Fruit fly (Drosophila melanogaster) whole organism, wandering third instar larva: ENCODE results near the gene CG16959.
A peak's percentile ranks its signal among the peaks of the same experiment; 100 is the strongest.

ENCODE experiments used
- Abd-B ChIP-seq: fragments of >200 bp; optimal IDR thresholded peaks from 2 replicates; lab custom pipeline; 2017; ENCODE audit warnings: missing biosample characterization, missing genetic modification characterization
- CG32264 ChIP-seq: fragments of 200-800 bp; sonication (Bioruptor generic); optimal IDR thresholded peaks from 2 replicates; lab custom pipeline; 2016; ENCODE audit warnings: missing biosample characterization, missing genetic modification characterization
- CG9705 ChIP-seq: fragments of 200-800 bp; sonication (Bioruptor generic); optimal IDR thresholded peaks from 2 replicates; lab custom pipeline; 2018; ENCODE audit warnings: missing biosample characterization, mild to moderate bottlenecking, missing genetic modification characterization
- CrebA ChIP-seq: fragments of 200-800 bp; sonication (Bioruptor generic); optimal IDR thresholded peaks from 2 replicates; lab custom pipeline; 2016; ENCODE audit warnings: missing biosample characterization, mild to moderate bottlenecking, missing genetic modification characterization, borderline replicate concordance
- Dfd ChIP-seq: fragments of >200 bp; optimal IDR thresholded peaks from 2 replicates; lab custom pipeline; 2017; ENCODE audit warnings: missing biosample characterization, missing genetic modification characterization
- Dif ChIP-seq: fragments of 200-275, 200-300 bp; sonication (Bioruptor generic); optimal IDR thresholded peaks from 2 replicates; lab custom pipeline; 2018; ENCODE audit warnings: missing biosample characterization, missing genetic modification characterization; ENCODE audit not compliant: partially characterized antibody
- GATAd ChIP-seq: sonication (Bioruptor generic); optimal IDR thresholded peaks from 2 replicates; lab custom pipeline; 2016; ENCODE audit warnings: missing biosample characterization, missing genetic modification characterization
- HLH106 ChIP-seq: fragments of 200-800 bp; optimal IDR thresholded peaks from 3 replicates; lab custom pipeline; 2019; ENCODE audit warnings: missing biosample characterization, mild to moderate bottlenecking, missing genetic modification characterization, moderate library complexity
- Hnf4 ChIP-seq: fragments of 200-800 bp; sonication (Bioruptor generic); optimal IDR thresholded peaks from 2 replicates; lab custom pipeline; 2016; ENCODE audit warnings: missing biosample characterization, mild to moderate bottlenecking, missing genetic modification characterization
- Hr78 ChIP-seq: fragments of >200 bp; optimal IDR thresholded peaks from 2 replicates; lab custom pipeline; 2017; ENCODE audit warnings: missing biosample characterization, missing genetic modification characterization
- Hr83 ChIP-seq: fragments of 200-300 bp; sonication (Bioruptor generic); optimal IDR thresholded peaks from 2 replicates; lab custom pipeline; 2016; ENCODE audit warnings: missing biosample characterization, mild to moderate bottlenecking, missing genetic modification characterization, moderate library complexity; ENCODE audit not compliant: poor library complexity, severe bottlenecking
- Jra ChIP-seq: sonication (Bioruptor generic); optimal IDR thresholded peaks from 2 replicates; lab custom pipeline; 2016; ENCODE audit warnings: missing biosample characterization, missing genetic modification characterization
- Mio ChIP-seq: sonication (Bioruptor generic); optimal IDR thresholded peaks from 2 replicates; lab custom pipeline; 2016; ENCODE audit warnings: missing biosample characterization, missing genetic modification characterization
- Myc ChIP-seq: fragments of >200 bp; optimal IDR thresholded peaks from 2 replicates; lab custom pipeline; 2017
- N ChIP-seq: fragments of >200 bp; optimal IDR thresholded peaks from 2 replicates; lab custom pipeline; 2018; ENCODE audit warnings: missing biosample characterization, missing external identifiers, missing genetic modification characterization
- OdsH ChIP-seq: fragments of 200-800 bp; sonication (Bioruptor generic); optimal IDR thresholded peaks from 2 replicates; lab custom pipeline; 2016; ENCODE audit warnings: missing biosample characterization, mild to moderate bottlenecking, missing genetic modification characterization
- Rel ChIP-seq, 2 experiments: fragments of 200-800 bp; sonication (Bioruptor generic) in 1 of 2; optimal IDR thresholded peaks; 2 replicates in 1 of 2; 3 replicates in 1 of 2; lab custom pipeline; 2016 to 2019; ENCODE audit warnings: mild to moderate bottlenecking in 2 of 2, missing biosample characterization in 2 of 2, missing genetic modification characterization in 2 of 2, moderate library complexity in 1 of 2
- Sp1 ChIP-seq: fragments of 200-800 bp; sonication (Bioruptor generic); optimal IDR thresholded peaks from 3 replicates; lab custom pipeline; 2019; ENCODE audit warnings: missing biosample characterization, mild to moderate bottlenecking, missing genetic modification characterization, moderate library complexity
- Vsx2 ChIP-seq: fragments of 200-300, 225-300 bp; sonication (Bioruptor generic); optimal IDR thresholded peaks from 2 replicates; lab custom pipeline; 2018; ENCODE audit warnings: missing biosample characterization, missing genetic modification characterization; ENCODE audit not compliant: partially characterized antibody
- br ChIP-seq: fragments of 200-800 bp; sonication (Bioruptor generic); optimal IDR thresholded peaks from 2 replicates; lab custom pipeline; 2016; ENCODE audit warnings: missing biosample characterization, missing genetic modification characterization
- brk ChIP-seq: fragments of 200-800 bp; sonication (Bioruptor generic); optimal IDR thresholded peaks from 2 replicates; lab custom pipeline; 2016; ENCODE audit warnings: missing biosample characterization, mild to moderate bottlenecking, missing genetic modification characterization
- dl ChIP-seq, 2 experiments: fragments of 175-275, 200-275 bp in 1 of 2; fragments of 200-275 bp in 1 of 2; sonication (Bioruptor generic); optimal IDR thresholded peaks; lab custom pipeline; 2018; ENCODE audit warnings: mild to moderate bottlenecking in 2 of 2, missing biosample characterization in 2 of 2, missing genetic modification characterization in 2 of 2, moderate library complexity in 2 of 2; ENCODE audit not compliant: partially characterized antibody in 2 of 2, insufficient read depth in 1 of 2
- dmrt93B ChIP-seq: fragments of 200-800 bp; sonication (Bioruptor generic); optimal IDR thresholded peaks from 2 replicates; lab custom pipeline; 2018; ENCODE audit warnings: missing biosample characterization, mild to moderate bottlenecking, missing genetic modification characterization
- dsf ChIP-seq: sonication (Bioruptor generic); optimal IDR thresholded peaks from 2 replicates; lab custom pipeline; 2016; ENCODE audit warnings: missing biosample characterization, missing genetic modification characterization, borderline replicate concordance
- ey ChIP-seq: fragments of 200-800 bp; sonication (Bioruptor generic); optimal IDR thresholded peaks from 2 replicates; lab custom pipeline; 2016; ENCODE audit warnings: missing biosample characterization, missing genetic modification characterization
- foxo ChIP-seq, 2 experiments: fragments of 200-800 bp; sonication (Bioruptor generic); optimal IDR thresholded peaks; 2 replicates in 1 of 2; 3 replicates in 1 of 2; lab custom pipeline; 2016 to 2017; ENCODE audit warnings: missing biosample characterization in 2 of 2, missing genetic modification characterization in 2 of 2
- fru ChIP-seq: fragments of 200-800 bp; sonication (Bioruptor generic); optimal IDR thresholded peaks from 3 replicates; lab custom pipeline; 2016; ENCODE audit warnings: missing biosample characterization, mild to moderate bottlenecking, missing genetic modification characterization
- h ChIP-seq: fragments of 200-800 bp; sonication (Bioruptor generic); optimal IDR thresholded peaks from 3 replicates; lab custom pipeline; 2016; ENCODE audit warnings: missing biosample characterization, mild to moderate bottlenecking, missing genetic modification characterization
- jim ChIP-seq: fragments of 175-275, 200-325 bp; sonication (Bioruptor generic); optimal IDR thresholded peaks from 2 replicates; lab custom pipeline; 2016; ENCODE audit warnings: missing biosample characterization, mild to moderate bottlenecking, missing genetic modification characterization
- lola ChIP-seq: fragments of >200 bp; optimal IDR thresholded peaks from 2 replicates; lab custom pipeline; 2017; ENCODE audit warnings: missing biosample characterization, missing genetic modification characterization
- pan ChIP-seq: fragments of >200 bp; optimal IDR thresholded peaks from 2 replicates; lab custom pipeline; 2017
- psq ChIP-seq: fragments of 200-800 bp; sonication (Bioruptor generic); optimal IDR thresholded peaks from 3 replicates; lab custom pipeline; 2017; ENCODE audit warnings: missing biosample characterization, mild to moderate bottlenecking, missing genetic modification characterization, moderate library complexity
- rgr ChIP-seq: fragments of 200-800 bp; sonication (Bioruptor generic); optimal IDR thresholded peaks from 3 replicates; lab custom pipeline; 2016; ENCODE audit warnings: missing biosample characterization, mild to moderate bottlenecking, missing genetic modification characterization
- sage ChIP-seq: fragments of 200-800 bp; sonication (Bioruptor generic); optimal IDR thresholded peaks from 2 replicates; lab custom pipeline; 2016; ENCODE audit warnings: missing biosample characterization, mild to moderate bottlenecking, missing genetic modification characterization
- sv ChIP-seq: fragments of 200-800 bp; sonication (Bioruptor generic); optimal IDR thresholded peaks from 3 replicates; lab custom pipeline; 2016; ENCODE audit warnings: missing biosample characterization, missing genetic modification characterization
- tai ChIP-seq: sonication (Bioruptor generic); optimal IDR thresholded peaks from 2 replicates; lab custom pipeline; 2016; ENCODE audit warnings: missing biosample characterization, missing genetic modification characterization
- usp ChIP-seq: fragments of >200 bp; optimal IDR thresholded peaks from 2 replicates; lab custom pipeline; 2017; ENCODE audit warnings: missing biosample characterization, missing genetic modification characterization
- woc ChIP-seq: sonication (Bioruptor generic); optimal IDR thresholded peaks from 2 replicates; lab custom pipeline; 2016; ENCODE audit warnings: missing biosample characterization, mild to moderate bottlenecking, missing genetic modification characterization

The CG16959 gene

DNA sequence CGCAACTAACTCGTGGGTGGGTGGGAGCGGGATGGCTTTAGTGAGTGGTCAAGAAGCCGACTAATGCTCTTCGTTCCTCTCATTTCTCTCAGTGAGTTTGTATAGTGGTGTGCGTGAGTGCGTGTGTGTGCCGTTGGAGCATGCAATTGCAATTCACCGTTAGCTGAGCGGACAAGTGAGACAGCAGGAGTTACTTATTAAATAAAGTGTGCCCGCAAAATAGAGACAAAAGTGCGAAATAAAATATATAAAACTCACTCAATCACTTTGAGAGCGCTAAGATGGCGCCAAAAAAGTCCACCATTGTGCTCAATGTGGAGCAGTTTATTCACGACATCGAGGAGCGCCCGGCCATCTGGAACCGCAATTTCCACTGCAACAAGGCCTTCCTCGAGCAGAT lies 16.6 kb downstream of the CG16959 start:
- TF ChIP-seq jim (GFP tag; lab: Kevin White, UChicago) (no peak), ey (no peak), Mio (GFP tag; lab: Kevin White, UChicago) (no peak), HLH106 (tag; lab: Kevin White, UChicago) (no peak), rgr (GFP tag; lab: Kevin White, UChicago) (no peak), Myc (lab: Kevin White, UChicago) (no peak), br (GFP tag; lab: Kevin White, UChicago) (no peak), dmrt93B (GFP tag; lab: Kevin White, UChicago) (no peak), foxo (GFP tag; optimal IDR thresholded peaks at IDR 0.05; lab: Kevin White, UChicago) (no peak), CG32264 (GFP tag; lab: Kevin White, UChicago) (no peak), brk (GFP tag; lab: Kevin White, UChicago) (no peak), Dif (no peak), CG9705 (GFP tag; lab: Kevin White, UChicago) (no peak), fru (GFP tag; lab: Kevin White, UChicago) (no peak)

DNA sequence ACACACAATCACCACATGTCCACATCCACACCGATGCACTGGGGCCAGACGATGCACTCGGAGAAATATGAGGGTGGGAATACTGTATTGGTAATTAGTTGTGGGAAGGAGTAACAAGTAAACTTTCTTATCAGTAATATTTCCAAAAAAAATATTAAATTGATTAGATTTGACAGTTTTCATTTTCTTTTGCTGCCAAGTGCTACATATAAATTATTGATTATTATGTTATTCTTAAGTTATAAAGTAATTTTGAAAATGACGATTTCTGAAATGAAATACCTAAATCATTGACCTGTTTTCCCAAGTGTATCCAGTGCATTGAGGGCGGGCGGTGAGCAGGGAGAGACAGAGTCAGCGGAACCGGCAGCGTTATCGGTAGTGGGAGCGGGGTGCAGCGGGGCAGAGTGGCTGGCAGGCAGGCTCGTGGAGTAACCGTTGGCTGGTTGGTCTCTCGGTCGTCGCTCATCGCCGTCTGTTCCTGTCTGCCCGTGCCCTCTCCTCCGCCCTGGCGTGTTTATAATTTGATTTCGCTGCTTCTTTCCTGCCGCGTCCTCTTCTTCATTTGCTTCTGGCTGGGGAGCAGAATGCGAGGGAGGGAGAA lies 17.2 kb downstream of the CG16959 start:
- peak; percentile 83 for TF ChIP-seq tai (GFP tag; lab: Kevin White, UChicago)
- TF ChIP-seq dl (GFP tag; optimal IDR thresholded peaks at IDR 0.05; lab: Kevin White, UChicago; ENCODE audit: insufficient read depth in 1 of 2, partially characterized antibody in 2 of 2) = peak in 1 of 2 experiments; percentile 17
- peak; percentile 76 for TF ChIP-seq dsf (GFP tag; lab: Kevin White, UChicago)
- peak; percentile 93 for TF ChIP-seq rgr (GFP tag; lab: Kevin White, UChicago)
- TF ChIP-seq HLH106 (tag; lab: Kevin White, UChicago) = peak; percentile 96
- no peak for TF ChIP-seq GATAd (GFP tag; lab: Kevin White, UChicago)
- peak; percentile 9 for TF ChIP-seq Hr83 (GFP tag; lab: Kevin White, UChicago)
- TF ChIP-seq Dfd (GFP tag; lab: Kevin White, UChicago) = no peak
- no peak for TF ChIP-seq Hr78 (GFP tag; lab: Kevin White, UChicago)
- peak; percentile 72 for TF ChIP-seq CG32264 (GFP tag; lab: Kevin White, UChicago)
- TF ChIP-seq Hnf4 = peak; percentile 81
- no peak for TF ChIP-seq CrebA (GFP tag; lab: Kevin White, UChicago)
- peak; percentile 97 for TF ChIP-seq Sp1 (GFP tag; lab: Kevin White, UChicago)
- TF ChIP-seq woc (GFP tag; lab: Kevin White, UChicago) = peak; percentile 97
- TF ChIP-seq Dif = peak; percentile 12
- peak; percentile 94 for TF ChIP-seq OdsH (GFP tag; lab: Kevin White, UChicago)
- TF ChIP-seq h = peak; percentile 94
- TF ChIP-seq Vsx2 (GFP tag; lab: Kevin White, UChicago) = no peak
- peak; percentile 96 for TF ChIP-seq psq (GFP tag; lab: Kevin White, UChicago)
- TF ChIP-seq Jra (GFP tag; lab: Kevin White, UChicago) = peak; percentile 85
- peak; percentile 61 for TF ChIP-seq sage
- peak; percentile 88 for TF ChIP-seq Rel (GFP tag; optimal IDR thresholded peaks at IDR 0.05; lab: Kevin White, UChicago)
- TF ChIP-seq Rel (tag; optimal IDR thresholded peaks at IDR 0.05; lab: Kevin White, UChicago) = peak; percentile 47
- peak; percentile 92 for TF ChIP-seq ey
- no peak for TF ChIP-seq pan (lab: Kevin White, UChicago)
- no peak for TF ChIP-seq sv (GFP tag; lab: Kevin White, UChicago)
- no peak for TF ChIP-seq Abd-B (GFP tag; lab: Kevin White, UChicago)
- TF ChIP-seq foxo (GFP tag; optimal IDR thresholded peaks at IDR 0.05; lab: Kevin White, UChicago) = peak in 1 of 2 experiments; percentile 95
- peak; percentile 94 for TF ChIP-seq dmrt93B (GFP tag; lab: Kevin White, UChicago)
- TF ChIP-seq brk (GFP tag; lab: Kevin White, UChicago) = peak; percentile 93
- TF ChIP-seq usp (GFP tag; lab: Kevin White, UChicago) = no peak
- TF ChIP-seq CG9705 (GFP tag; lab: Kevin White, UChicago) = peak; percentile 92
- TF ChIP-seq jim (GFP tag; lab: Kevin White, UChicago) = no peak
- TF ChIP-seq N (GFP tag; lab: Kevin White, UChicago) = no peak
- TF ChIP-seq fru (GFP tag; lab: Kevin White, UChicago) = peak; percentile 95
- TF ChIP-seq Myc (lab: Kevin White, UChicago) = no peak
- TF ChIP-seq br (GFP tag; lab: Kevin White, UChicago) = peak; percentile 91
- peak; percentile 40 for TF ChIP-seq Mio (GFP tag; lab: Kevin White, UChicago)
- TF ChIP-seq lola (GFP tag; lab: Kevin White, UChicago) = no peak
